Worm (Caenorhabditis elegans) whole organism, L4/young adult: ENCODE results near the gene nhr-107.

Source experiments
- W03F9.2 ChIP-seq: fragments of 150-350 bp; optimal IDR thresholded peaks from 2 replicates; lab custom pipeline; 2014; ENCODE audit warnings: missing biosample characterization, missing genetic modification characterization
- dao-5 ChIP-seq: sonication (generic microtip); optimal IDR thresholded peaks from 2 replicates; lab custom pipeline; 2016; ENCODE audit warnings: missing genotype, missing genetic modification characterization, moderate library complexity, missing compliant biosample characterization
- him-1 ChIP-seq: sonication (generic microtip); optimal IDR thresholded peaks from 2 replicates; lab custom pipeline; 2016; ENCODE audit warnings: missing genotype, missing genetic modification reagents, missing genetic modification characterization, missing compliant biosample characterization

- TF ChIP-seq dao-5 (tag; lab: Kevin White, UChicago) (no peak), him-1 (tag; lab: Kevin White, UChicago) (no peak), W03F9.2 (tag; lab: Kevin White, UChicago) (no peak)
Measured at ce11 chrV:6948225-6948624, 48.7 kb downstream of the nhr-107 start, which contains the start of gene Y57E12B.1.
